Fruit fly (Drosophila melanogaster): ENCODE results near the gene dpr16.
A peak's percentile ranks its signal among the peaks of the same experiment; 100 is the strongest.

dpr16 gene

dm6 chr3R:5103362-5104003 lies 47.2 kb upstream of the dpr16 start (continued):
- TF ChIP-seq CG11504 (tag; optimal IDR thresholded peaks at IDR 0.05) (peak; percentile 47), gem (tag; optimal IDR thresholded peaks at IDR 0.05) (peak; percentile 45), corto (GFP tag; optimal IDR thresholded peaks at IDR 0.05) (peak; percentile 23), row (GFP tag; IDR thresholded peaks at IDR 0.05) (peak; percentile 48), tap (tag; optimal IDR thresholded peaks at IDR 0.05) (peak; percentile 66), pros (GFP tag; optimal IDR thresholded peaks at IDR 0.05) (no peak), Fer1 (GFP tag; optimal IDR thresholded peaks at IDR 0.05) (peak; percentile 7), CG30403 (GFP tag; optimal IDR thresholded peaks at IDR 0.05) (peak; percentile 17), Hr51 (GFP tag; optimal IDR thresholded peaks at IDR 0.05) (peak in 1 of 2 experiments; percentile 4), CG4424 (GFP tag; optimal IDR thresholded peaks at IDR 0.05) (peak; percentile 9), lab (GFP tag; optimal IDR thresholded peaks at IDR 0.05) (peak; percentile 13), lola (GFP tag; optimal IDR thresholded peaks at IDR 0.05) (peak in 1 of 3 experiments; percentile 21), Pdp1 (GFP tag; optimal IDR thresholded peaks at IDR 0.05) (peak in 1 of 2 experiments; percentile 5), Ssrp (tag; optimal IDR thresholded peaks at IDR 0.05) (peak; percentile 4)

DNA sequence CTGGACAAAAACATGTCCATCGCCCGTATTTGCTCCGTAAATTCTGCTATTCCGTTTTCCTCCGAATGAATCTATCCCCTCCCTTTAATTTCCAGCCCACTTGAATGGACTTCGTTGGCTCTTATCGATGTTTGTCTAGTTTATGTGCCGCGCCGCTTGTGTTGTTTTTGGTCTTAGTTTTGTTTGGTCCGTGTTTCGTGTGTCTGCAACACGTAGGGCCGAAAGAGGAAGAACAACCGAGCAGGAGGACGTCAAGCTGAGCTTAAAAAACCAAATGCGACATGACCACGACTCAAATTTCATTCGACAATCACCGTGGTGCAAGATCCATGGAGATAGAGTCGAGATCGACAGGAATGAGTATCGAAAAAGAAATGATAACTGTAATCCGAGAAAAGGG lies 46.5 kb upstream of the dpr16 start:
- TF ChIP-seq CG1832 (GFP tag; optimal IDR thresholded peaks at IDR 0.05): no peak
- no peak for TF ChIP-seq CG7963 (GFP tag; IDR thresholded peaks at IDR 0.05; ENCODE audit: partially characterized antibody)
- no peak for TF ChIP-seq emc (GFP tag; optimal IDR thresholded peaks at IDR 0.05)
- TF ChIP-seq Nf-YC (tag; optimal IDR thresholded peaks at IDR 0.05): no peak
- no peak for TF ChIP-seq CG4404 (GFP tag; IDR thresholded peaks at IDR 0.05)
- peak; percentile 22 for TF ChIP-seq CG7745 (tag; optimal IDR thresholded peaks at IDR 0.05)
- no peak for TF ChIP-seq esg (GFP tag; conservative IDR thresholded peaks at IDR 0.05)
- peak; percentile 20 for TF ChIP-seq CG1603 (tag; optimal IDR thresholded peaks at IDR 0.05)
- TF ChIP-seq CG18476 (GFP tag; optimal IDR thresholded peaks at IDR 0.05): no peak
- no peak for TF ChIP-seq knrl (GFP tag; IDR thresholded peaks at IDR 0.05; ENCODE audit: partially characterized antibody)
- no peak for TF ChIP-seq fd102C (GFP tag; optimal IDR thresholded peaks at IDR 0.05)
- TF ChIP-seq ERR (GFP tag; optimal IDR thresholded peaks at IDR 0.05): no peak
- peak in 1 of 2 experiments; percentile 45 for TF ChIP-seq tll (GFP tag; optimal IDR thresholded peaks at IDR 0.05)
- peak; percentile 0 for TF ChIP-seq zen (tag; optimal IDR thresholded peaks at IDR 0.05)
- TF ChIP-seq NK7.1 (GFP tag; optimal IDR thresholded peaks at IDR 0.05): no peak
- TF ChIP-seq CG14050 (GFP tag; IDR thresholded peaks at IDR 0.05): no peak
- TF ChIP-seq CG10462 (GFP tag; optimal IDR thresholded peaks at IDR 0.05): no peak
- TF ChIP-seq disco-r (GFP tag; optimal IDR thresholded peaks at IDR 0.05): no peak
- no peak for TF ChIP-seq gsb-n (tag; optimal IDR thresholded peaks at IDR 0.05)
- TF ChIP-seq CG4360 (GFP tag; IDR thresholded peaks at IDR 0.05): no peak
- TF ChIP-seq Sox102F (GFP tag; optimal IDR thresholded peaks at IDR 0.05): no peak
- TF ChIP-seq seq (GFP tag; IDR thresholded peaks at IDR 0.05): no peak
- no peak for TF ChIP-seq CG15696 (tag; optimal IDR thresholded peaks at IDR 0.05)
- no peak for TF ChIP-seq CG11696 (GFP tag; IDR thresholded peaks at IDR 0.05)
- no peak for TF ChIP-seq z (GFP tag; IDR thresholded peaks at IDR 0.05)
- TF ChIP-seq CG6813 (GFP tag; optimal IDR thresholded peaks at IDR 0.05): peak; percentile 28
- no peak for TF ChIP-seq Ada2b (GFP tag; IDR thresholded peaks at IDR 0.05)
- TF ChIP-seq lilli (GFP tag; optimal IDR thresholded peaks at IDR 0.05): no peak
- no peak for TF ChIP-seq slbo (GFP tag; IDR thresholded peaks at IDR 0.05)
- no peak for TF ChIP-seq CG4328 (GFP tag; optimal IDR thresholded peaks at IDR 0.05)
- TF ChIP-seq HLHmδ (GFP tag; optimal IDR thresholded peaks at IDR 0.05): peak; percentile 21
- no peak for TF ChIP-seq CG8388 (GFP tag; optimal IDR thresholded peaks at IDR 0.05)
- TF ChIP-seq oc (tag; optimal IDR thresholded peaks at IDR 0.05): peak; percentile 12
- no peak for TF ChIP-seq Deaf1 (tag; optimal IDR thresholded peaks at IDR 0.05)

All from whole organism, embryonic.